Fruit fly (Drosophila melanogaster): ENCODE data around the gene Sur-8.

Gene Sur-8

dm6 chr3R:17401289-17401752, 994 bp downstream of the Sur-8 start (continued):
- TF ChIP-seq pdm3 (GFP tag; optimal IDR thresholded peaks at IDR 0.05) (peak; percentile 60), CG32006 (GFP tag; optimal IDR thresholded peaks at IDR 0.05) (peak; percentile 56), eg (GFP tag; IDR thresholded peaks at IDR 0.05) (peak; percentile 70), CG10631 (GFP tag; optimal IDR thresholded peaks at IDR 0.05) (peak; percentile 28), Lpt (GFP tag; optimal IDR thresholded peaks at IDR 0.05) (no peak)

DNA sequence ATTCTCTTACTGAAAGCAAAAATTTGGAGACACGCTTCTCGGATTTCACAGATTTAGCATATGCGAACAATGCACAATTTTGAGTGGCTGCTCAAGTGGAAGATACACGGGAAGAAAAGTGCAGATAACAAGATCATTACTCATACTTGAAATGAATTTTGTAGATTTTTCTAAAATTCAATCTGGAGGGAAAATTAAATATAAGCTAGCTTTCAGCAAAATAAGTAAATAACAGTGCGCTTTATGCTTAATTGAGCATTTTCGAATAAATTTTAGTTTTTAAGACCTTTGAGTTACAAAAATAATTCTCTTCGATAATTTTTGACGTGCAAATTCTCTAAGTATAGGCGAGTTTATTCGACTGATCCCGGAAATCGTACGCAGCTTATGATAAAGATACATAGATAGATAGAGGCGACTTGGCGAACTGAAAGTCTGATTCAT, 1.6 kb downstream of the Sur-8 start:
- TF ChIP-seq Eip75B (GFP tag; optimal IDR thresholded peaks at IDR 0.05) = peak; percentile 77
- peak; percentile 29 for TF ChIP-seq CG8632 (GFP tag; optimal IDR thresholded peaks at IDR 0.05)
- TF ChIP-seq lz (GFP tag; optimal IDR thresholded peaks at IDR 0.05) = peak; percentile 63
- no peak for TF ChIP-seq Hr38 (GFP tag; optimal IDR thresholded peaks at IDR 0.05)
- TF ChIP-seq Eip78C (GFP tag) = peak; percentile 96
- TF ChIP-seq OdsH (GFP tag; optimal IDR thresholded peaks at IDR 0.05) = peak; percentile 55
- TF ChIP-seq CG11294 (GFP tag; IDR thresholded peaks at IDR 0.05) = no peak; the same call in 1 of the 2 replicates
- peak; percentile 54; the same call in 1 of the 3 replicates for TF ChIP-seq CG8119 (GFP tag; IDR thresholded peaks at IDR 0.05)
- TF ChIP-seq CG32006 (GFP tag; optimal IDR thresholded peaks at IDR 0.05) = peak; percentile 69
- peak; percentile 52 for TF ChIP-seq net (GFP tag; optimal IDR thresholded peaks at IDR 0.05)
- peak; percentile 96 for TF ChIP-seq svp (GFP tag)
- TF ChIP-seq Sox14 (GFP tag; optimal IDR thresholded peaks at IDR 0.05) = peak; percentile 39
- TF ChIP-seq achi (GFP tag; optimal IDR thresholded peaks at IDR 0.05) = peak; percentile 52
- TF ChIP-seq CG4318 (GFP tag; optimal IDR thresholded peaks at IDR 0.05) = peak; percentile 31
- peak; percentile 75 for TF ChIP-seq CG6163 (GFP tag; IDR thresholded peaks at IDR 0.05)
- peak; percentile 34 for TF ChIP-seq dac (GFP tag; optimal IDR thresholded peaks at IDR 0.05)
- peak; percentile 39 for TF ChIP-seq Smox (GFP tag; optimal IDR thresholded peaks at IDR 0.05)
- peak; percentile 19 for TF ChIP-seq Sox15 (GFP tag; optimal IDR thresholded peaks at IDR 0.05)
- peak; percentile 69 for TF ChIP-seq dsx (GFP tag; optimal IDR thresholded peaks at IDR 0.05; ENCODE audit: poor library complexity, severe bottlenecking)
- peak; percentile 39 for TF ChIP-seq CG3032 (tag; optimal IDR thresholded peaks at IDR 0.05)
- TF ChIP-seq cyc (GFP tag; optimal IDR thresholded peaks at IDR 0.05) = peak; percentile 75
- TF ChIP-seq fd85E (GFP tag; optimal IDR thresholded peaks at IDR 0.05) = peak; percentile 20
- peak; percentile 75 for TF ChIP-seq Ets96B (tag; optimal IDR thresholded peaks at IDR 0.05)
- TF ChIP-seq spab (GFP tag; optimal IDR thresholded peaks at IDR 0.05) = peak; percentile 64
- peak; percentile 31 for TF ChIP-seq Blimp-1 (GFP tag; optimal IDR thresholded peaks at IDR 0.05)
- TF ChIP-seq CG1621 (tag; optimal IDR thresholded peaks at IDR 0.05) = peak; percentile 20
- TF ChIP-seq CG11902 (GFP tag; optimal IDR thresholded peaks at IDR 0.05) = peak; percentile 73
- TF ChIP-seq Lpt (GFP tag; optimal IDR thresholded peaks at IDR 0.05) = peak; percentile 70
- TF ChIP-seq Ets21C (GFP tag; optimal IDR thresholded peaks at IDR 0.05) = peak; percentile 49
- TF ChIP-seq CG10669 (GFP tag; optimal IDR thresholded peaks at IDR 0.05) = peak; percentile 78
- no peak for TF ChIP-seq fkh (GFP tag; optimal IDR thresholded peaks at IDR 0.05)
- TF ChIP-seq salr (GFP tag; optimal IDR thresholded peaks at IDR 0.05) = no peak
- no peak for TF ChIP-seq vri (GFP tag; optimal IDR thresholded peaks at IDR 0.05)
- peak; percentile 83 for TF ChIP-seq CG3919 (GFP tag; optimal IDR thresholded peaks at IDR 0.05)
- peak; percentile 47 for TF ChIP-seq acj6 (GFP tag; optimal IDR thresholded peaks at IDR 0.05)
- peak; percentile 64 for TF ChIP-seq CG6792 (GFP tag; optimal IDR thresholded peaks at IDR 0.05)
- TF ChIP-seq CG34406 (GFP tag; optimal IDR thresholded peaks at IDR 0.05) = peak; percentile 36
- TF ChIP-seq Eip93F (GFP tag; optimal IDR thresholded peaks at IDR 0.05) = no peak
- TF ChIP-seq Met (GFP tag; optimal IDR thresholded peaks at IDR 0.05) = peak; percentile 57
- TF ChIP-seq CG31627 (GFP tag; optimal IDR thresholded peaks at IDR 0.05) = peak; percentile 49
- TF ChIP-seq CG6854 (GFP tag; optimal IDR thresholded peaks at IDR 0.05) = peak; percentile 29
- TF ChIP-seq CG9139 (GFP tag; optimal IDR thresholded peaks at IDR 0.05) = no peak
- TF ChIP-seq Gug (GFP tag; IDR thresholded peaks at IDR 0.05) = no peak
- peak; percentile 67 for TF ChIP-seq CG6276 (GFP tag; optimal IDR thresholded peaks at IDR 0.05)
- peak; percentile 58 for TF ChIP-seq CG6808 (GFP tag; optimal IDR thresholded peaks at IDR 0.05)
- TF ChIP-seq CG7368 (GFP tag; optimal IDR thresholded peaks at IDR 0.05) = peak; percentile 56
- peak; percentile 14 for TF ChIP-seq Sox102F (GFP tag; optimal IDR thresholded peaks at IDR 0.05)

Data from whole organism, prepupa.